Fruit fly (Drosophila melanogaster) whole organism, embryonic: ENCODE measurements around the gene CG12507.

Experiments
- Asciz ChIP-seq: fragments of 200-800 bp; sonication (Bioruptor generic); optimal IDR thresholded peaks from 2 replicates; lab custom pipeline; 2017; ENCODE audit warnings: missing biosample characterization, mild to moderate bottlenecking, missing genetic modification characterization, missing genetic modification reagents
- CG10267 ChIP-seq: fragments of 200-800 bp; sonication (Bioruptor generic); optimal IDR thresholded peaks from 2 replicates; lab custom pipeline; 2018; ENCODE audit warnings: missing biosample characterization, mild to moderate bottlenecking, missing genetic modification characterization, moderate library complexity
- CG10321 ChIP-seq: fragments of 200-800 bp; sonication (Bioruptor generic); IDR thresholded peaks from 2 replicates; pipeline ENCODE4 v1.3.6; 2022; ENCODE audit warnings: missing biosample characterization, missing genetic modification characterization
- CG11560 ChIP-seq: fragments of 200-800 bp; sonication (Bioruptor generic); IDR thresholded peaks from 3 replicates; pipeline ENCODE4 v1.3.6; 2022; ENCODE audit warnings: missing biosample characterization, missing genetic modification characterization
- CG11695 ChIP-seq: fragments of 200-800 bp; sonication (Bioruptor generic); IDR thresholded peaks from 3 replicates; pipeline ENCODE4 v1.3.6; 2022; ENCODE audit warnings: missing biosample characterization, missing genetic modification characterization
- CG12071 ChIP-seq: fragments of 200-800 bp; sonication (Bioruptor generic); optimal IDR thresholded peaks from 3 replicates; lab custom pipeline; 2018; ENCODE audit warnings: missing biosample characterization, mild to moderate bottlenecking, missing genetic modification characterization
- CG12155 ChIP-seq: fragments of 200-800 bp; sonication (Bioruptor generic); optimal IDR thresholded peaks from 3 replicates; lab custom pipeline; 2016; ENCODE audit warnings: missing biosample characterization, missing genetic modification characterization
- CG1233 ChIP-seq: fragments of 200-800 bp; sonication (Bioruptor generic); optimal IDR thresholded peaks from 4 replicates; lab custom pipeline; 2018; ENCODE audit warnings: missing biosample characterization, mild to moderate bottlenecking, missing genetic modification characterization
- CG12744 ChIP-seq: fragments of 200-800 bp; sonication (Bioruptor generic); optimal IDR thresholded peaks from 2 replicates; lab custom pipeline; 2016; ENCODE audit warnings: missing biosample characterization, missing genetic modification characterization
- CG1602 ChIP-seq: fragments of 200-800 bp; sonication (Bioruptor generic); optimal IDR thresholded peaks from 3 replicates; lab custom pipeline; 2016; ENCODE audit warnings: missing biosample characterization, missing genetic modification characterization
- CG1603 ChIP-seq: fragments of 200-800 bp; sonication (Bioruptor generic); optimal IDR thresholded peaks from 2 replicates; lab custom pipeline; 2019; ENCODE audit warnings: missing biosample characterization, mild to moderate bottlenecking, missing genetic modification characterization, moderate library complexity
- CG1647 ChIP-seq: fragments of 200-800 bp; sonication (Bioruptor generic); optimal IDR thresholded peaks from 3 replicates; lab custom pipeline; 2016; ENCODE audit warnings: missing biosample characterization, missing genetic modification characterization
- CG18262 ChIP-seq: fragments of 200-800 bp; optimal IDR thresholded peaks from 3 replicates; lab custom pipeline; 2019; ENCODE audit warnings: missing biosample characterization, mild to moderate bottlenecking, missing genetic modification characterization, moderate library complexity
- CG30020 ChIP-seq: fragments of 200-800 bp; optimal IDR thresholded peaks from 2 replicates; lab custom pipeline; 2019; ENCODE audit warnings: missing biosample characterization, mild to moderate bottlenecking, missing genetic modification characterization, moderate library complexity
- CG33213 ChIP-seq: fragments of 200-800 bp; sonication (Bioruptor generic); optimal IDR thresholded peaks from 3 replicates; lab custom pipeline; 2016; ENCODE audit warnings: missing biosample characterization, missing genetic modification characterization
- CG3407 ChIP-seq: fragments of 200-800 bp; sonication (Bioruptor generic); optimal IDR thresholded peaks from 2 replicates; lab custom pipeline; 2018; ENCODE audit warnings: missing biosample characterization, mild to moderate bottlenecking, missing genetic modification characterization
- CG43689 ChIP-seq: fragments of 200-800 bp; sonication (Bioruptor generic); IDR thresholded peaks from 2 replicates; pipeline ENCODE4 v1.3.6; 2022; ENCODE audit warnings: missing biosample characterization, missing genetic modification characterization
- CG6272 ChIP-seq: fragments of 200-800 bp; sonication (Bioruptor generic); IDR thresholded peaks from 2 replicates; pipeline ENCODE4 v1.3.6; 2022; ENCODE audit warnings: missing biosample characterization, missing genetic modification characterization
- CG7271 ChIP-seq: fragments of 200-800 bp; sonication (Bioruptor generic); optimal IDR thresholded peaks from 2 replicates; lab custom pipeline; 2018; ENCODE audit warnings: missing biosample characterization, mild to moderate bottlenecking, missing genetic modification characterization, moderate library complexity
- CHES-1-like ChIP-seq: fragments of 200-800 bp; sonication (Bioruptor generic); optimal IDR thresholded peaks from 2 replicates; lab custom pipeline; 2016; ENCODE audit warnings: missing biosample characterization, missing genetic modification characterization
- Camta ChIP-seq: fragments of 200-800 bp; sonication (Bioruptor generic); optimal IDR thresholded peaks from 2 replicates; lab custom pipeline; 2016; ENCODE audit warnings: missing biosample characterization, missing genetic modification characterization
- Chrac-16 ChIP-seq: fragments of 200-800 bp; sonication (Bioruptor generic); optimal IDR thresholded peaks from 3 replicates; lab custom pipeline; 2016; ENCODE audit warnings: missing biosample characterization, missing genetic modification characterization
- Ets65A ChIP-seq: fragments of 200-800 bp; sonication (Bioruptor generic); peaks from one replicate; lab custom pipeline; 2016; ENCODE audit warnings: missing biosample characterization, missing genetic modification characterization
- HLH54F ChIP-seq: fragments of 200-800 bp; sonication (Bioruptor generic); optimal IDR thresholded peaks from 3 replicates; lab custom pipeline; 2016; ENCODE audit warnings: missing biosample characterization, missing genetic modification characterization
- HmgZ ChIP-seq: fragments of 200-800 bp; sonication (Bioruptor generic); optimal IDR thresholded peaks from 2 replicates; lab custom pipeline; 2018; ENCODE audit warnings: missing biosample characterization, mild to moderate bottlenecking, missing genetic modification characterization
- Hr51 ChIP-seq, 2 experiments: fragments of 200-800 bp; sonication (Bioruptor generic); optimal IDR thresholded peaks; 2 replicates in 1 of 2; 3 replicates in 1 of 2; lab custom pipeline; 2016 to 2018; ENCODE audit warnings: missing biosample characterization in 2 of 2, missing genetic modification characterization in 2 of 2, mild to moderate bottlenecking in 1 of 2, moderate library complexity in 1 of 2
- Kr ChIP-seq: fragments of 200-800 bp; sonication (Bioruptor generic); optimal IDR thresholded peaks from 2 replicates; lab custom pipeline; 2017; ENCODE audit warnings: missing biosample characterization, mild to moderate bottlenecking, missing genetic modification characterization
- Nf-YB ChIP-seq: fragments of 200-800 bp; sonication (Bioruptor generic); optimal IDR thresholded peaks from 3 replicates; lab custom pipeline; 2019; ENCODE audit warnings: missing biosample characterization, mild to moderate bottlenecking, missing genetic modification characterization, moderate library complexity
- PHDP ChIP-seq: fragments of 200-800 bp; sonication (Bioruptor generic); optimal IDR thresholded peaks from 3 replicates; lab custom pipeline; 2018; ENCODE audit warnings: missing biosample characterization, mild to moderate bottlenecking, missing genetic modification characterization, moderate library complexity
- Side ChIP-seq: fragments of 200-800 bp; sonication (Bioruptor generic); optimal IDR thresholded peaks from 2 replicates; lab custom pipeline; 2016; ENCODE audit warnings: missing biosample characterization, missing genetic modification characterization
- Six4 ChIP-seq: fragments of 200-800 bp; sonication (Bioruptor generic); optimal IDR thresholded peaks from 2 replicates; lab custom pipeline; 2016; ENCODE audit warnings: missing biosample characterization, missing genetic modification characterization
- chn ChIP-seq: fragments of 200-800 bp; sonication (Bioruptor generic); optimal IDR thresholded peaks from 2 replicates; lab custom pipeline; 2016; ENCODE audit warnings: missing biosample characterization, missing genetic modification characterization
- croc ChIP-seq: fragments of 200-800 bp; sonication (Bioruptor generic); conservative IDR thresholded peaks from 3 replicates; pipeline ENCODE4 v1.3.6; 2022; ENCODE audit warnings: missing biosample characterization, missing genetic modification characterization
- crp ChIP-seq, 2 experiments: fragments of 200-800 bp; sonication (Bioruptor generic); optimal IDR thresholded peaks; 2 replicates in 1 of 2; 3 replicates in 1 of 2; lab custom pipeline; 2017; ENCODE audit warnings: missing biosample characterization in 2 of 2, missing genetic modification characterization in 2 of 2, mild to moderate bottlenecking in 1 of 2, moderate library complexity in 1 of 2
- disco-r ChIP-seq: fragments of 200-800 bp; sonication (Bioruptor generic); optimal IDR thresholded peaks from 2 replicates; lab custom pipeline; 2016; ENCODE audit warnings: missing biosample characterization, missing genetic modification characterization
- en ChIP-seq: fragments of 200-800 bp; sonication (Bioruptor generic); optimal IDR thresholded peaks from 2 replicates; lab custom pipeline; 2016; ENCODE audit warnings: missing biosample characterization, missing genetic modification characterization
- esg ChIP-seq: fragments of 200-800 bp; sonication (Bioruptor generic); conservative IDR thresholded peaks from 2 replicates; pipeline ENCODE4 v1.3.6; 2022; ENCODE audit warnings: missing biosample characterization, missing genetic modification characterization
- gem ChIP-seq: fragments of 200-800 bp; sonication (Bioruptor generic); optimal IDR thresholded peaks from 2 replicates; lab custom pipeline; 2019; ENCODE audit warnings: missing biosample characterization, mild to moderate bottlenecking, missing genetic modification characterization, moderate library complexity
- hkb ChIP-seq, 2 experiments: fragments of 200-800 bp in 1 of 2; fragments of >200 bp in 1 of 2; sonication (Bioruptor generic) in 1 of 2; IDR thresholded peaks in 1 of 2; optimal IDR thresholded peaks in 1 of 2; 2 replicates each; pipeline versions ENCODE4 v1.3.6 to Lab custom; 2017 to 2022; ENCODE audit warnings: missing biosample characterization in 1 of 2, missing genetic modification characterization in 1 of 2
- jing ChIP-seq: fragments of 200-800 bp; sonication (Bioruptor generic); optimal IDR thresholded peaks from 2 replicates; lab custom pipeline; 2018; ENCODE audit warnings: missing biosample characterization, mild to moderate bottlenecking, missing genetic modification characterization
- knrl ChIP-seq: fragments of 200-800 bp; sonication (Bioruptor generic); IDR thresholded peaks from 3 replicates; pipeline ENCODE4 v1.3.6; 2022; ENCODE audit warnings: missing biosample characterization, missing genetic modification characterization; ENCODE audit not compliant: partially characterized antibody
- lab ChIP-seq: fragments of 200-800 bp; sonication (Bioruptor generic); optimal IDR thresholded peaks from 3 replicates; lab custom pipeline; 2017; ENCODE audit warnings: missing biosample characterization, missing genetic modification characterization, mild to moderate bottlenecking, moderate library complexity, missing genetic modification reagents
- lbe ChIP-seq: fragments of 200-800 bp; sonication (Bioruptor generic); optimal IDR thresholded peaks from 2 replicates; lab custom pipeline; 2016; ENCODE audit warnings: missing biosample characterization, mild to moderate bottlenecking, missing genetic modification characterization
- pb ChIP-seq: fragments of 200-800 bp; sonication (Bioruptor generic); optimal IDR thresholded peaks from 3 replicates; lab custom pipeline; 2016; ENCODE audit warnings: missing biosample characterization, missing genetic modification characterization
- pnt ChIP-seq: fragments of 200-800 bp; sonication (Bioruptor generic); optimal IDR thresholded peaks from 3 replicates; lab custom pipeline; 2016; ENCODE audit warnings: missing biosample characterization, missing genetic modification characterization
- salm ChIP-seq: fragments of 200-800 bp; sonication (Bioruptor generic); optimal IDR thresholded peaks from 2 replicates; lab custom pipeline; 2018; ENCODE audit warnings: missing biosample characterization, mild to moderate bottlenecking, missing genetic modification characterization
- slp2 ChIP-seq: fragments of 200-800 bp; sonication (Bioruptor generic); optimal IDR thresholded peaks from 2 replicates; lab custom pipeline; 2016; ENCODE audit warnings: missing biosample characterization, missing genetic modification characterization
- sna ChIP-seq: fragments of 200-800 bp; sonication (Bioruptor generic); IDR thresholded peaks from 2 replicates; pipeline ENCODE4 v1.3.6; 2022; ENCODE audit warnings: missing biosample characterization, missing genetic modification characterization; ENCODE audit not compliant: partially characterized antibody
- stc ChIP-seq: fragments of 200-800 bp; sonication (Bioruptor generic); IDR thresholded peaks from 2 replicates; pipeline ENCODE4 v1.3.6; 2022; ENCODE audit warnings: missing biosample characterization, missing genetic modification characterization
- zf30C ChIP-seq: fragments of 200-800 bp; sonication (Bioruptor generic); optimal IDR thresholded peaks from 3 replicates; lab custom pipeline; 2018; ENCODE audit warnings: missing biosample characterization, mild to moderate bottlenecking, missing genetic modification characterization

CG12507 gene

dm6 chrX:16270795-16271194 lies 4.5 kb upstream of the CG12507 start, which contains the start of gene Mfe2 (continued):
- no peak for TF ChIP-seq CG12071 (GFP tag; lab: Kevin White, UChicago)
- peak; percentile 53 for TF ChIP-seq Camta (GFP tag; lab: Kevin White, UChicago)
- no peak for TF ChIP-seq stc (GFP tag; lab: Robert Waterston, UW)
- no peak for TF ChIP-seq lab (GFP tag; lab: Kevin White, UChicago)
- no peak for TF ChIP-seq Chrac-16
- TF ChIP-seq CG1602 (GFP tag; lab: Kevin White, UChicago) = peak; percentile 26
- TF ChIP-seq CG12155 = peak; percentile 72
- peak; percentile 85 for TF ChIP-seq HmgZ (tag; lab: Kevin White, UChicago)
- TF ChIP-seq pb (GFP tag; lab: Kevin White, UChicago) = no peak
- TF ChIP-seq CG3407 = no peak
- peak; percentile 2 for TF ChIP-seq disco-r (GFP tag; lab: Kevin White, UChicago)
- TF ChIP-seq CG11560 = peak; percentile 70; the same call in 2 of the 3 replicates
- TF ChIP-seq CG11695 (GFP tag; lab: Robert Waterston, UW) = no peak
- no peak for TF ChIP-seq PHDP (tag; lab: Kevin White, UChicago)
- no peak for TF ChIP-seq Asciz (GFP tag; lab: Kevin White, UChicago)
- 0 out of 2 replicates have a peak, but pooled peaks have one; percentile 26 for TF ChIP-seq CG10321 (GFP tag; lab: Robert Waterston, UW)
- peak; percentile 43 for TF ChIP-seq CG1233
- peak; percentile 44 for TF ChIP-seq chn
- TF ChIP-seq slp2 (GFP tag; lab: Kevin White, UChicago) = peak; percentile 20
- TF ChIP-seq CG12744 (GFP tag; lab: Kevin White, UChicago) = peak; percentile 54
- peak; percentile 34 for TF ChIP-seq CHES-1-like (GFP tag; lab: Kevin White, UChicago)
- TF ChIP-seq CG1603 (tag; lab: Kevin White, UChicago) = peak; percentile 90
- peak; percentile 79 for TF ChIP-seq CG33213
- TF ChIP-seq jing (GFP tag; lab: Kevin White, UChicago) = no peak
- no peak for TF ChIP-seq hkb (optimal IDR thresholded peaks at IDR 0.05; lab: Kevin White, UChicago)
- peak; percentile 16; the same call in 1 of the 2 replicates for TF ChIP-seq hkb (GFP tag; IDR thresholded peaks at IDR 0.05; lab: Robert Waterston, UW)
- TF ChIP-seq en = no peak
- TF ChIP-seq CG30020 (tag; lab: Kevin White, UChicago) = peak; percentile 48
- TF ChIP-seq Ets65A = peak; percentile 97
- 0 out of 2 replicates have a peak, but pooled peaks have one; percentile 7 for TF ChIP-seq CG6272 (GFP tag; lab: Robert Waterston, UW)
- no peak for TF ChIP-seq zf30C
- TF ChIP-seq crp (GFP tag; optimal IDR thresholded peaks at IDR 0.05; lab: Kevin White, UChicago) = peak in 1 of 2 experiments; percentile 14
- TF ChIP-seq salm (tag; lab: Kevin White, UChicago) = no peak
- TF ChIP-seq HLH54F = peak; percentile 74
- peak; percentile 59 for TF ChIP-seq Side (GFP tag; lab: Kevin White, UChicago)
- TF ChIP-seq Nf-YB (GFP tag; lab: Kevin White, UChicago) = no peak
- no peak for TF ChIP-seq esg (GFP tag; lab: Robert Waterston, UW)
- peak; percentile 18 for TF ChIP-seq pnt (GFP tag; lab: Kevin White, UChicago)
- peak; percentile 98 for TF ChIP-seq CG10267 (tag; lab: Kevin White, UChicago)
- TF ChIP-seq Hr51 (GFP tag; optimal IDR thresholded peaks at IDR 0.05; lab: Kevin White, UChicago) = peak in 1 of 2 experiments; percentile 41
- no peak for TF ChIP-seq sna (GFP tag; lab: Robert Waterston, UW)
- TF ChIP-seq lbe (GFP tag; lab: Kevin White, UChicago) = no peak
- no peak for TF ChIP-seq Kr (GFP tag; lab: Kevin White, UChicago)
- TF ChIP-seq croc (GFP tag; lab: Robert Waterston, UW) = no peak
- no peak for TF ChIP-seq gem
- TF ChIP-seq CG18262 (tag; lab: Kevin White, UChicago) = no peak
- peak; percentile 44 for TF ChIP-seq CG1647 (GFP tag; lab: Kevin White, UChicago)
- TF ChIP-seq Six4 (GFP tag; lab: Kevin White, UChicago) = peak; percentile 24
- peak; percentile 55; the same call in 1 of the 3 replicates for TF ChIP-seq knrl (GFP tag; lab: Robert Waterston, UW)
- no peak for TF ChIP-seq CG7271 (tag; lab: Kevin White, UChicago)
- TF ChIP-seq CG43689 (GFP tag; lab: Robert Waterston, UW) = no peak
